Worm (Caenorhabditis elegans): ENCODE results near the gene bckd-1A.

- TF ChIP-seq nhr-77 (tag; optimal IDR thresholded peaks at IDR 0.05) (no peak), sea-2 (GFP tag; optimal IDR thresholded peaks at IDR 0.05) (no peak)
Observed at ce11 chrIII:12942307-12942706, 30.0 kb downstream of the bckd-1A start, which contains the start of gene unc-25.
